Fruit fly (Drosophila melanogaster): ENCODE measurements around the gene Sfp24Bc.

DNA sequence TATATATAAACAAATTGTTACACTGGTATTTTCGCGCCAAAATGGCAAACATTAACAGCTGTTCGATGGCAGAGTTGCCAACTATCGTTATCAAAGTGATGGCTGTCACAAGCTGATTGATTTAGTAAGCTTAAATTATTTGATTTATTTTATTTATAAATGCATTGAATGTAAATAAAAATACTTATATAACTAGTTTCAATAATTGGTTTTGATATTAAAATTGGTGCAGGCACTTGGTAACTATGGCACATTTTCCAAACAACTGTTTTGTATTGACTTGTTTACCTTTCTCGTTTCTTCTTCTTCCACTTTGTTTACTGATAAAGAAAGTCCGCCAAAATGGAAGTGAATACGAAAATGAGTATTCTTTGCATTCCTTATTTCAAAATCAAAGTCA lies 41.3 kb upstream of the Sfp24Bc start, which contains the start of gene cutlet:
- TF ChIP-seq Pif1A (GFP tag; optimal IDR thresholded peaks at IDR 0.05) (no peak), Ets98B (GFP tag; IDR thresholded peaks at IDR 0.05) (no peak), CG32121 (GFP tag; IDR thresholded peaks at IDR 0.05) (no peak), Pif1B (GFP tag; optimal IDR thresholded peaks at IDR 0.05) (no peak), CG8159 (tag; optimal IDR thresholded peaks at IDR 0.05) (no peak), CG14655 (GFP tag; optimal IDR thresholded peaks at IDR 0.05) (no peak)

Data from whole organism, pupa.